Fruit fly (Drosophila melanogaster): ENCODE data around the gene nompB.

dm6 chr2L:21632032-21632587 is 42.9 kb upstream of the nompB start, which contains the start of gene Ac3:
- TF ChIP-seq psq (optimal IDR thresholded peaks at IDR 0.05) (no peak), h (optimal IDR thresholded peaks at IDR 0.05) (no peak), insv (optimal IDR thresholded peaks at IDR 0.05) (no peak), ttk (optimal IDR thresholded peaks at IDR 0.05) (no peak), Myc (optimal IDR thresholded peaks at IDR 0.05) (no peak)

Data from Kc167 (cell line).